Worm (Caenorhabditis elegans): ENCODE results near the gene Y49E10.21.

ce11 chrIII:12411059-12411458 is 46.3 kb upstream of the Y49E10.21 start:
- TF ChIP-seq ceh-16 (tag; optimal IDR thresholded peaks at IDR 0.05) (no peak), ceh-82 (tag; optimal IDR thresholded peaks at IDR 0.05) (no peak), ZK546.5 (tag; optimal IDR thresholded peaks at IDR 0.05) (no peak), nhr-237 (tag; optimal IDR thresholded peaks at IDR 0.05) (no peak), ztf-4 (tag; optimal IDR thresholded peaks at IDR 0.05) (no peak), unc-62 (GFP tag; optimal IDR thresholded peaks at IDR 0.05) (no peak), nhr-11 (tag; optimal IDR thresholded peaks at IDR 0.05) (no peak), blmp-1 (tag; optimal IDR thresholded peaks at IDR 0.05; ENCODE audit: insufficient read depth) (no peak), nhr-12 (tag; optimal IDR thresholded peaks at IDR 0.05) (no peak), fos-1 (tag; optimal IDR thresholded peaks at IDR 0.05) (no peak), ama-1 (optimal IDR thresholded peaks at IDR 0.05) (no peak), sem-4 (tag; optimal IDR thresholded peaks at IDR 0.05) (no peak), mdl-1 (tag; optimal IDR thresholded peaks at IDR 0.05) (no peak), egl-27 (tag; optimal IDR thresholded peaks at IDR 0.05) (no peak)

Data from whole organism, L2 larva.